Fruit fly (Drosophila melanogaster) whole organism, embryonic: Measurements from ENCODE around the gene vers.
A peak's percentile ranks its signal among the peaks of the same experiment; 100 is the strongest.

ENCODE experiments used
- Aef1 ChIP-seq: fragments of 200-800 bp; sonication (Bioruptor generic); IDR thresholded peaks from 3 replicates; pipeline ENCODE4 v1.3.6; 2022; ENCODE audit warnings: missing biosample characterization, missing genetic modification characterization
- Atf6 ChIP-seq: fragments of 200-800 bp; sonication (Bioruptor generic); IDR thresholded peaks from 2 replicates; pipeline ENCODE4 v1.3.6; 2022; ENCODE audit warnings: missing biosample characterization, missing genetic modification characterization
- Bteb2 ChIP-seq: fragments of 200-800 bp; sonication (Bioruptor generic); optimal IDR thresholded peaks from 2 replicates; lab custom pipeline; 2016; ENCODE audit warnings: missing biosample characterization, missing genetic modification characterization
- CG10565 ChIP-seq: fragments of 200-800 bp; sonication (Bioruptor generic); optimal IDR thresholded peaks from 3 replicates; lab custom pipeline; 2016; ENCODE audit warnings: missing biosample characterization, mild to moderate bottlenecking, missing genetic modification characterization
- CG12155 ChIP-seq: fragments of 200-800 bp; sonication (Bioruptor generic); optimal IDR thresholded peaks from 3 replicates; lab custom pipeline; 2016; ENCODE audit warnings: missing biosample characterization, missing genetic modification characterization
- CG12219 ChIP-seq: fragments of 200-800 bp; sonication (Bioruptor generic); optimal IDR thresholded peaks from 3 replicates; lab custom pipeline; 2018; ENCODE audit warnings: missing biosample characterization, mild to moderate bottlenecking, missing genetic modification characterization
- CG13424 ChIP-seq: fragments of 200-800 bp; sonication (Bioruptor generic); optimal IDR thresholded peaks from 2 replicates; lab custom pipeline; 2019; ENCODE audit warnings: missing biosample characterization, mild to moderate bottlenecking, missing genetic modification characterization, moderate library complexity
- CG14710 ChIP-seq: fragments of 200-800 bp; sonication (Bioruptor generic); optimal IDR thresholded peaks from 3 replicates; lab custom pipeline; 2019; ENCODE audit warnings: missing biosample characterization, mild to moderate bottlenecking, missing genetic modification characterization, moderate library complexity
- CG1603 ChIP-seq: fragments of 200-800 bp; sonication (Bioruptor generic); optimal IDR thresholded peaks from 2 replicates; lab custom pipeline; 2019; ENCODE audit warnings: missing biosample characterization, mild to moderate bottlenecking, missing genetic modification characterization, moderate library complexity
- CG1792 ChIP-seq: fragments of 200-800 bp; sonication (Bioruptor generic); optimal IDR thresholded peaks from 2 replicates; lab custom pipeline; 2016; ENCODE audit warnings: missing biosample characterization, missing genetic modification characterization
- CG2712 ChIP-seq: fragments of 200-800 bp; optimal IDR thresholded peaks from 3 replicates; lab custom pipeline; 2019; ENCODE audit warnings: missing biosample characterization, mild to moderate bottlenecking, missing genetic modification characterization, moderate library complexity
- CG31388 ChIP-seq: fragments of 200-800 bp; sonication (Bioruptor generic); optimal IDR thresholded peaks from 2 replicates; lab custom pipeline; 2016; ENCODE audit warnings: missing biosample characterization, missing genetic modification characterization
- CG34422 ChIP-seq: fragments of 200-800 bp; sonication (Bioruptor generic); IDR thresholded peaks from 3 replicates; pipeline ENCODE4 v1.3.6; 2022; ENCODE audit warnings: missing biosample characterization, missing genetic modification characterization
- CG3847 ChIP-seq: fragments of 200-800 bp; sonication (Bioruptor generic); IDR thresholded peaks from 2 replicates; pipeline ENCODE4 v1.3.6; 2022; ENCODE audit warnings: missing biosample characterization, missing genetic modification characterization
- CG4854 ChIP-seq: fragments of 200-800 bp; sonication (Bioruptor generic); optimal IDR thresholded peaks from 2 replicates; lab custom pipeline; 2016; ENCODE audit warnings: missing biosample characterization, missing genetic modification characterization, inconsistent platforms
- CG7963 ChIP-seq: fragments of 200-800 bp; sonication (Bioruptor generic); IDR thresholded peaks from 3 replicates; pipeline ENCODE4 v1.3.6; 2022; ENCODE audit warnings: missing biosample characterization, missing genetic modification characterization; ENCODE audit not compliant: partially characterized antibody
- CG7987 ChIP-seq: fragments of 200-800 bp; sonication (Bioruptor generic); optimal IDR thresholded peaks from 2 replicates; lab custom pipeline; 2018; ENCODE audit warnings: missing biosample characterization, mild to moderate bottlenecking, missing genetic modification characterization, moderate library complexity
- CG8281 ChIP-seq: fragments of 200-800 bp; sonication (Bioruptor generic); optimal IDR thresholded peaks from 2 replicates; lab custom pipeline; 2018; ENCODE audit warnings: missing biosample characterization, mild to moderate bottlenecking, missing genetic modification characterization, moderate library complexity
- CG8388 ChIP-seq: fragments of 200-800 bp; sonication (Bioruptor generic); optimal IDR thresholded peaks from 2 replicates; lab custom pipeline; 2019; ENCODE audit warnings: missing biosample characterization, mild to moderate bottlenecking, missing genetic modification characterization, moderate library complexity
- CG8924 ChIP-seq: fragments of 200-800 bp; optimal IDR thresholded peaks from 3 replicates; lab custom pipeline; 2019; ENCODE audit warnings: missing biosample characterization, mild to moderate bottlenecking, missing genetic modification characterization, moderate library complexity
- Fer3 ChIP-seq: fragments of 200-800 bp; sonication (Bioruptor generic); optimal IDR thresholded peaks from 2 replicates; lab custom pipeline; 2018; ENCODE audit warnings: missing biosample characterization, mild to moderate bottlenecking, missing genetic modification characterization, moderate library complexity
- HLH3B ChIP-seq: fragments of 200-800 bp; sonication (Bioruptor generic); IDR thresholded peaks from 2 replicates; pipeline ENCODE4 v1.3.6; 2022; ENCODE audit warnings: missing biosample characterization, missing genetic modification characterization
- Max ChIP-seq: fragments of 200-800 bp; sonication (Bioruptor generic); optimal IDR thresholded peaks from 2 replicates; lab custom pipeline; 2016; ENCODE audit warnings: missing biosample characterization, mild to moderate bottlenecking, missing genetic modification characterization
- Med ChIP-seq: fragments of 200-800 bp; sonication (Bioruptor generic); peaks from one replicate; lab custom pipeline; 2016; ENCODE audit warnings: missing biosample characterization, missing genetic modification characterization, mild to moderate bottlenecking, inconsistent platforms, moderate library complexity
- Myb ChIP-seq: fragments of 200-800 bp; sonication (Bioruptor generic); optimal IDR thresholded peaks from 2 replicates; lab custom pipeline; 2016; ENCODE audit warnings: missing biosample characterization, missing genetic modification characterization
- Nf-YC ChIP-seq: fragments of 200-800 bp; optimal IDR thresholded peaks from 3 replicates; lab custom pipeline; 2019; ENCODE audit warnings: missing biosample characterization, mild to moderate bottlenecking, missing genetic modification characterization, moderate library complexity
- NfI ChIP-seq: fragments of 200-800 bp; sonication (Bioruptor generic); optimal IDR thresholded peaks from 3 replicates; lab custom pipeline; 2018; ENCODE audit warnings: missing biosample characterization, mild to moderate bottlenecking, missing genetic modification characterization, moderate library complexity
- Oli ChIP-seq: fragments of 200-800 bp; sonication (Bioruptor generic); optimal IDR thresholded peaks from 2 replicates; lab custom pipeline; 2018; ENCODE audit warnings: missing biosample characterization, mild to moderate bottlenecking, missing genetic modification characterization, moderate library complexity
- ara ChIP-seq: fragments of 200-800 bp; sonication (Bioruptor generic); IDR thresholded peaks from 2 replicates; pipeline ENCODE4 v1.3.6; 2022; ENCODE audit warnings: missing biosample characterization, missing genetic modification characterization
- bowl ChIP-seq: fragments of 200-800 bp; sonication (Bioruptor generic); IDR thresholded peaks from 2 replicates; pipeline ENCODE4 v1.3.6; 2022; ENCODE audit warnings: missing biosample characterization, missing genetic modification characterization
- btn ChIP-seq: fragments of 200-800 bp; sonication (Bioruptor generic); optimal IDR thresholded peaks from 2 replicates; lab custom pipeline; 2016; ENCODE audit warnings: missing biosample characterization, missing genetic modification characterization
- chinmo ChIP-seq: fragments of 200-800 bp; sonication (Bioruptor generic); IDR thresholded peaks from 4 replicates; pipeline ENCODE4 v1.3.6; 2022; ENCODE audit warnings: missing biosample characterization, missing genetic modification characterization; ENCODE audit not compliant: partially characterized antibody
- dati ChIP-seq: fragments of 200-800 bp; sonication (Bioruptor generic); IDR thresholded peaks from 2 replicates; pipeline ENCODE4 v1.3.6; 2022; ENCODE audit warnings: missing biosample characterization, missing genetic modification characterization
- dysf ChIP-seq: fragments of 200-800 bp; sonication (Bioruptor generic); IDR thresholded peaks from 3 replicates; pipeline ENCODE4 v1.3.6; 2022; ENCODE audit warnings: missing biosample characterization, missing genetic modification characterization
- esg ChIP-seq: fragments of 200-800 bp; sonication (Bioruptor generic); conservative IDR thresholded peaks from 2 replicates; pipeline ENCODE4 v1.3.6; 2022; ENCODE audit warnings: missing biosample characterization, missing genetic modification characterization
- klu ChIP-seq: fragments of 200-800 bp; sonication (Bioruptor generic); IDR thresholded peaks from 2 replicates; pipeline ENCODE4 v1.3.6; 2022; ENCODE audit warnings: missing biosample characterization, missing genetic modification characterization
- lmd ChIP-seq: fragments of 200-800 bp; sonication (Bioruptor generic); IDR thresholded peaks from 2 replicates; pipeline ENCODE4 v1.3.6; 2022; ENCODE audit warnings: missing biosample characterization, missing genetic modification characterization
- nerfin-2 ChIP-seq: fragments of 200-800 bp; sonication (Bioruptor generic); IDR thresholded peaks from 2 replicates; pipeline ENCODE4 v1.3.6; 2022; ENCODE audit warnings: missing biosample characterization, missing genetic modification characterization; ENCODE audit not compliant: partially characterized antibody
- nom ChIP-seq: fragments of 200-800 bp; sonication (Bioruptor generic); optimal IDR thresholded peaks from 2 replicates; lab custom pipeline; 2017; ENCODE audit warnings: missing biosample characterization, missing genetic modification characterization, mild to moderate bottlenecking, moderate library complexity, missing genetic modification reagents
- otp ChIP-seq: fragments of 200-800 bp; sonication (Bioruptor generic); IDR thresholded peaks from 3 replicates; pipeline ENCODE4, ENCODE4 v1.3.6; 2022; ENCODE audit warnings: missing biosample characterization, missing genetic modification characterization
- rib ChIP-seq: fragments of 200-800 bp; sonication (Bioruptor generic); IDR thresholded peaks from 2 replicates; pipeline ENCODE4 v1.3.6; 2022; ENCODE audit warnings: missing biosample characterization, missing genetic modification characterization
- sc ChIP-seq, 3 experiments: fragments of >200 bp in 2 of 3; fragments of 200-800 bp in 1 of 3; sonication (Bioruptor generic) in 1 of 3; optimal IDR thresholded peaks; 2 replicates in 2 of 3; 3 replicates in 1 of 3; lab custom pipeline; 2017; ENCODE audit warnings: mild to moderate bottlenecking in 1 of 3, missing biosample characterization in 1 of 3, missing genetic modification characterization in 1 of 3, missing genetic modification reagents in 1 of 3
- schlank ChIP-seq: fragments of 200-800 bp; sonication (Bioruptor generic); optimal IDR thresholded peaks from 2 replicates; lab custom pipeline; 2018; ENCODE audit warnings: missing biosample characterization, mild to moderate bottlenecking, missing genetic modification characterization
- sqz ChIP-seq: fragments of 200-800 bp; sonication (Bioruptor generic); optimal IDR thresholded peaks from 3 replicates; lab custom pipeline; 2018; ENCODE audit warnings: missing biosample characterization, mild to moderate bottlenecking, missing genetic modification characterization
- ssp ChIP-seq: fragments of 200-800 bp; sonication (Bioruptor generic); IDR thresholded peaks from 2 replicates; pipeline ENCODE4 v1.3.6; 2022; ENCODE audit warnings: missing biosample characterization, missing genetic modification characterization
- vfl ChIP-seq: fragments of 200-800 bp; sonication (Bioruptor generic); optimal IDR thresholded peaks from 2 replicates; lab custom pipeline; 2016; ENCODE audit warnings: missing biosample characterization, missing genetic modification characterization
- vnd ChIP-seq: fragments of 200-800 bp; sonication (Bioruptor generic); IDR thresholded peaks from 3 replicates; pipeline ENCODE4 v1.3.6; 2022; ENCODE audit warnings: missing biosample characterization, missing genetic modification characterization; ENCODE audit not compliant: partially characterized antibody
- vvl ChIP-seq: fragments of 200-800 bp; sonication (Bioruptor generic); IDR thresholded peaks from 2 replicates; pipeline ENCODE4 v1.3.6; 2022; ENCODE audit warnings: missing biosample characterization, missing genetic modification characterization

Gene vers

DNA sequence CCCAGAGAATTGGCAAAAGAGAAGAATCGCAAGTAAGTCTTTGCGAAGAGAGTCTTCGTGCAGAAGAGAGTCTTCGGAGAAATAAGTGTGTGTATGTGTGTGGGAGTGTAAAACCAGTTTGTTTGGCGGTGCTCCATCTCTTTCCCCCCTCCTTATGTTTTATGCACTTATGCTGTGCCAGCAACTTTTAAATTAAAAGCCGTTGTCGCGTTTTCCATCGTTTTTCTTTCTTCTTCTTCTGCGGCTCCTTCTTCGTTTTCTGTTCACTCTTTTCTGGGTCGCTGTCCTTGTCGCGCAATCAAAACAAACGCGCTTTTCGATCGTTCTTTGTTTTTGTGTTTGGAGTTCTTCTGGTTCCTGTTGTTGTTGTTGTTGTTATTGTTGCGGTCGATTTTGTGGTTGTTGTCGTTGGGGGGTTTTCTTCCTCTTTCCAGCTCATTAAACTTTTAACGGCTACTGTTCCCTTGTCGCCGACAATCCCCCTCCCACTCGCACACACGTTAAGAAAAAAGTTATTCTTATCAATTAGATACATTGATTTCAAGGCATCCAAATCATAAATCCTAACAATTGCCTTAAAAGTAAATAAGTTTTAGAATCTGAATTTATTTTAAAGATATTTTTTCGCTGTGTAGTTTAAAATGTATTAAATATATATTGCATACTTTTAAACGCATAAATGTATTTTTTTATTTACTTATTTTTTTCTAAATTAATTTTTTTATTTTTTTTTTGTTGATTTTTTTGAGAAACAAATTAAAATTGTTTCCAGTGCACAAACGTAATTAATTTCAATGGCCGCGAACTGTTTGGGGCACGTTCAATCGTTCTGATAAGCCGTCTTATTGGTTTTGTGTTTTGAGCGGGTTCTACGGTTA, 4.6 kb upstream of the vers start (continued):
- TF ChIP-seq NfI (peak; percentile 64), vnd (GFP tag; lab: Robert Waterston, UW) (no peak), CG10565 (no peak), CG2712 (tag; lab: Kevin White, UChicago) (peak; percentile 97), HLH3B (GFP tag; lab: Robert Waterston, UW) (peak; percentile 72; the same call in 1 of the 2 replicates), Aef1 (GFP tag; lab: Robert Waterston, UW) (peak; percentile 55), btn (GFP tag; lab: Kevin White, UChicago) (no peak), dati (GFP tag; lab: Robert Waterston, UW) (no peak), CG7963 (no peak; the same call in 2 of the 3 replicates), Max (GFP tag; lab: Kevin White, UChicago) (peak; percentile 45), ssp (GFP tag; lab: Robert Waterston, UW) (peak; percentile 88; the same call in 1 of the 2 replicates), lmd (GFP tag; lab: Robert Waterston, UW) (peak; percentile 81), vvl (GFP tag; lab: Robert Waterston, UW) (peak; percentile 79), CG13424 (peak; percentile 91), Bteb2 (GFP tag; lab: Kevin White, UChicago) (peak; percentile 12), ara (GFP tag; lab: Robert Waterston, UW) (peak; percentile 27; the same call in 1 of the 2 replicates), bowl (GFP tag; lab: Robert Waterston, UW) (no peak), CG8924 (tag; lab: Kevin White, UChicago) (peak; percentile 96), nerfin-2 (no peak), CG34422 (peak; percentile 69; the same call in 2 of the 3 replicates), rib (no peak), CG8281 (peak; percentile 71), CG1792 (GFP tag; lab: Kevin White, UChicago) (no peak), Fer3 (tag; lab: Kevin White, UChicago) (peak; percentile 79), dysf (GFP tag; lab: Robert Waterston, UW) (peak; percentile 85), Atf6 (GFP tag; lab: Robert Waterston, UW) (peak; percentile 44; the same call in 1 of the 2 replicates), sc (optimal IDR thresholded peaks at IDR 0.05; lab: Kevin White, UChicago) (no peak), sc (GFP tag; optimal IDR thresholded peaks at IDR 0.05; lab: Kevin White, UChicago) (peak; percentile 78), Myb (no peak), CG3847 (GFP tag; lab: Robert Waterston, UW) (peak; percentile 30; the same call in 1 of the 2 replicates), esg (GFP tag; lab: Robert Waterston, UW) (peak; percentile 74), Oli (tag; lab: Kevin White, UChicago) (peak; percentile 87), Med (peak; percentile 72), CG1603 (tag; lab: Kevin White, UChicago) (peak; percentile 21), otp (GFP tag; lab: Robert Waterston, UW) (no peak), schlank (tag; lab: Kevin White, UChicago) (no peak), CG14710 (peak; percentile 94), CG7987 (GFP tag; lab: Kevin White, UChicago) (no peak), CG12219 (no peak), nom (GFP tag; lab: Kevin White, UChicago) (peak; percentile 23), CG12155 (GFP tag; lab: Kevin White, UChicago) (peak; percentile 44), vfl (GFP tag; lab: Kevin White, UChicago) (no peak), klu (GFP tag; lab: Robert Waterston, UW) (peak; percentile 69; the same call in 1 of the 2 replicates), CG31388 (GFP tag; lab: Kevin White, UChicago) (no peak), Nf-YC (tag; lab: Kevin White, UChicago) (peak; percentile 67), CG4854 (GFP tag; lab: Kevin White, UChicago) (no peak), CG8388 (peak; percentile 85), chinmo (peak; percentile 96; the same call in 3 of the 4 replicates), sqz (GFP tag; lab: Kevin White, UChicago) (peak; percentile 59)
